Worm (Caenorhabditis elegans): ENCODE results near the gene ceh-99.

The ceh-99 gene

ce11 chrII:12518809-12519344 lies 904 bp upstream of the ceh-99 start, which contains the start of gene srh-70 (continued):
- TF ChIP-seq snpc-4 (GFP tag; optimal IDR thresholded peaks at IDR 0.05) (no peak), snpc-4 (tag; optimal IDR thresholded peaks at IDR 0.05) (peak in 2 of 4 experiments; percentile 22 to 29), attf-3 (GFP tag; conservative IDR thresholded peaks at IDR 0.05) (no peak), chd-7 (tag; optimal IDR thresholded peaks at IDR 0.05) (peak; percentile 76), nfya-2 (GFP tag; IDR thresholded peaks at IDR 0.05) (no peak), snpc-1.3 (tag; optimal IDR thresholded peaks at IDR 0.05; ENCODE audit: insufficient read depth) (no peak), ztf-3 (GFP tag; optimal IDR thresholded peaks at IDR 0.05) (no peak), attf-5 (GFP tag; optimal IDR thresholded peaks at IDR 0.05) (peak; percentile 24), mxl-1 (tag; optimal IDR thresholded peaks at IDR 0.05) (no peak), let-526 (GFP tag; IDR thresholded peaks at IDR 0.05) (0 out of 2 replicates have a peak, but pooled peaks have one; percentile 21), efl-1 (GFP tag; optimal IDR thresholded peaks at IDR 0.05) (no peak), F33H1.4 (GFP tag; IDR thresholded peaks at IDR 0.05) (no peak), ztf-28 (GFP tag; IDR thresholded peaks at IDR 0.05) (no peak), pha-4 (tag; optimal IDR thresholded peaks at IDR 0.05) (no peak), bed-1 (GFP tag; IDR thresholded peaks at IDR 0.05) (no peak), tbp1 (GFP tag; optimal IDR thresholded peaks at IDR 0.05) (peak; percentile 57), xnd-1 (tag; optimal IDR thresholded peaks at IDR 0.05) (no peak), lag-1 (GFP tag; IDR thresholded peaks at IDR 0.05) (no peak), ceh-27 (GFP tag; optimal IDR thresholded peaks at IDR 0.05) (no peak), B0336.3 (GFP tag; IDR thresholded peaks at IDR 0.05) (peak; percentile 80), Y53G8AR.9 (GFP tag; conservative IDR thresholded peaks at IDR 0.05) (peak; percentile 72), hlh-12 (tag; optimal IDR thresholded peaks at IDR 0.05) (no peak), unc-62 (GFP tag; optimal IDR thresholded peaks at IDR 0.05) (peak; percentile 99), hrde-1 (tag; optimal IDR thresholded peaks at IDR 0.05; ENCODE audit: borderline replicate concordance) (no peak), ceh-40 (GFP tag; IDR thresholded peaks at IDR 0.05) (no peak), dpl-1 (GFP tag; optimal IDR thresholded peaks at IDR 0.05) (no peak), Y79H2A.3 (GFP tag; conservative IDR thresholded peaks at IDR 0.05) (no peak), lir-1 (GFP tag; conservative IDR thresholded peaks at IDR 0.05) (no peak), atf-7 (tag; optimal IDR thresholded peaks at IDR 0.05) (peak; percentile 83), T07F8.4 (tag; optimal IDR thresholded peaks at IDR 0.05) (no peak), mes-4 (tag; optimal IDR thresholded peaks at IDR 0.05) (no peak), lsl-1 (GFP tag; optimal IDR thresholded peaks at IDR 0.05) (no peak), aptf-3 (GFP tag; IDR thresholded peaks at IDR 0.05) (no peak), hmg-20 (GFP tag; IDR thresholded peaks at IDR 0.05) (no peak), lsy-27 (tag; optimal IDR thresholded peaks at IDR 0.05; ENCODE audit: borderline replicate concordance, insufficient read depth) (no peak), madf-10 (tag; optimal IDR thresholded peaks at IDR 0.05) (peak; percentile 6), hsf-1 (GFP tag; IDR thresholded peaks at IDR 0.05) (peak; percentile 59; the same call in 1 of the 2 replicates), rpc-1 (optimal IDR thresholded peaks at IDR 0.05) (no peak), rpc-1 (tag; optimal IDR thresholded peaks at IDR 0.05) (no peak), ama-1 (optimal IDR thresholded peaks at IDR 0.05) (no peak), ama-1 (GFP tag; optimal IDR thresholded peaks at IDR 0.05) (no peak), F49E8.2 (tag; optimal IDR thresholded peaks at IDR 0.05; ENCODE audit: insufficient read depth) (no peak), ztf-18 (tag; optimal IDR thresholded peaks at IDR 0.05) (peak; percentile 1), egrh-3 (GFP tag; IDR thresholded peaks at IDR 0.05) (no peak), cebp-2 (GFP tag; IDR thresholded peaks at IDR 0.05) (no peak), F23B12.7 (tag; optimal IDR thresholded peaks at IDR 0.05; ENCODE audit: insufficient read depth) (peak; percentile 5), Y95B8A.8 (GFP tag; IDR thresholded peaks at IDR 0.05) (no peak; the same call in 1 of the 2 replicates), B0019.2 (GFP tag; conservative IDR thresholded peaks at IDR 0.05) (no peak)
